Fruit fly (Drosophila melanogaster): ENCODE measurements around the gene CG12522.
A peak's percentile ranks its signal among the peaks of the same experiment; 100 is the strongest.

The CG12522 gene

DNA sequence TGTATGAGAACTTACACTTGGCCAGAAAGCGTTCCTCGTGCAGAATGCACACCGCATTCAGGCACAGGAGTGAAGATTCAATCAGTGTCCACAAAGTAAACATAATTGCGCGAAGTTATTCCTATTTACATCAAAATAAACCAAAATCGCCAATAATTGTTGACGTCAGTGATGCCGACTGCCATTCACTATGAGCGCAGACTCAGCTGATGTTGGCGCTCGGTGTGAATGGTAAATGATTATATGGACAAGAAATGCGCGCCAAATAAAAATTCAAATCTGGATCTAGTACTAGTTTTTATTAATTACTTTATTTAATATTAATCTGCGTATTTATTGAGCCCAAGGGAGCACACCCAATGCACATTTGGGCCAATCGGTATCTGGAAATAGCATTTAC lies 45.6 kb upstream of the CG12522 start, which contains the start of gene CG32069:
TSS of gene CG32069 (minus strand) at position 174 of the 400 bp plus-strand sequence.
- TF ChIP-seq Hr78 (GFP tag; optimal IDR thresholded peaks at IDR 0.05) (no peak), tai (GFP tag; optimal IDR thresholded peaks at IDR 0.05) (no peak), CG9705 (GFP tag; optimal IDR thresholded peaks at IDR 0.05) (no peak), CG32264 (GFP tag; optimal IDR thresholded peaks at IDR 0.05) (no peak), dl (GFP tag; optimal IDR thresholded peaks at IDR 0.05; ENCODE audit: insufficient read depth in 1 of 2, partially characterized antibody in 2 of 2) (no peak), h (GFP tag; optimal IDR thresholded peaks at IDR 0.05) (no peak), Dif (GFP tag; optimal IDR thresholded peaks at IDR 0.05; ENCODE audit: partially characterized antibody) (no peak), HLH106 (tag; optimal IDR thresholded peaks at IDR 0.05) (no peak), Hr83 (GFP tag; optimal IDR thresholded peaks at IDR 0.05; ENCODE audit: poor library complexity, severe bottlenecking) (no peak), rgr (GFP tag; optimal IDR thresholded peaks at IDR 0.05) (no peak), brk (GFP tag; optimal IDR thresholded peaks at IDR 0.05) (no peak), Mio (GFP tag; optimal IDR thresholded peaks at IDR 0.05) (no peak), sv (GFP tag; optimal IDR thresholded peaks at IDR 0.05) (no peak), Abd-B (GFP tag; optimal IDR thresholded peaks at IDR 0.05) (no peak), br (GFP tag; optimal IDR thresholded peaks at IDR 0.05) (no peak), psq (GFP tag; optimal IDR thresholded peaks at IDR 0.05) (no peak)

DNA sequence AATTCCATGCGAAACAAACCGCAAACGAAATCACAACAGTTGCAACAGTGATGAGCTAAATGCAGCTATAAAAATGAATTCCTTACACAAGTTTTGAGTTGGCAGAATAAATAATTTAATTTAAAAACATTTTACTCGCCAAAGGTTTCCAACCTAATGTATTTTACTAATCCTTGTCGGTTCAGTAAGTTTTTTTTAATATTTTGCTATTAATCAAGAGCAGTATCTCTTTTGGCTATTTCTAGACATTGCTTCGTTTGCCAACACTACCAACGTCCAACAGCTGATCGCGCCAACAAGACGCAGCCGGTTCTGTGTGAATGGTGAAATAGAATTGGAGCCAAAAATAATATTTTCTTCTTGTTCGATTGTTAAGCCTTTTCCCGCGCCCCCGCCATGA lies 43.3 kb upstream of the CG12522 start, which contains the start of the genes CG32075, CG45101 and SuUR:
TSS of gene CG32075 (minus strand) at position 253 of the 400 bp plus-strand sequence.
TSS of gene CG45101 (plus strand) at position 303 of the 400 bp plus-strand sequence.
TSS of gene SuUR (plus strand) at position 303 of the 400 bp plus-strand sequence.
- TF ChIP-seq dl (GFP tag; optimal IDR thresholded peaks at IDR 0.05; ENCODE audit: insufficient read depth in 1 of 2, partially characterized antibody in 2 of 2) (no peak), OdsH (GFP tag; optimal IDR thresholded peaks at IDR 0.05) (peak; percentile 87), Hr83 (GFP tag; optimal IDR thresholded peaks at IDR 0.05; ENCODE audit: poor library complexity, severe bottlenecking) (peak; percentile 65), Mio (GFP tag; optimal IDR thresholded peaks at IDR 0.05) (no peak), Myc (optimal IDR thresholded peaks at IDR 0.05) (peak; percentile 98), Rel (GFP tag; optimal IDR thresholded peaks at IDR 0.05) (no peak), Rel (tag; optimal IDR thresholded peaks at IDR 0.05) (peak; percentile 46), sage (GFP tag; optimal IDR thresholded peaks at IDR 0.05) (no peak), h (GFP tag; optimal IDR thresholded peaks at IDR 0.05) (peak; percentile 92), Jra (GFP tag; optimal IDR thresholded peaks at IDR 0.05) (peak; percentile 88), CG9705 (GFP tag; optimal IDR thresholded peaks at IDR 0.05) (peak; percentile 85), fru (GFP tag; optimal IDR thresholded peaks at IDR 0.05) (peak; percentile 85), Hr78 (GFP tag; optimal IDR thresholded peaks at IDR 0.05) (no peak), CG32264 (GFP tag; optimal IDR thresholded peaks at IDR 0.05) (peak; percentile 41), br (GFP tag; optimal IDR thresholded peaks at IDR 0.05) (peak; percentile 85), N (GFP tag; optimal IDR thresholded peaks at IDR 0.05) (no peak), pan (optimal IDR thresholded peaks at IDR 0.05) (no peak), rgr (GFP tag; optimal IDR thresholded peaks at IDR 0.05) (peak; percentile 92), ey (GFP tag; optimal IDR thresholded peaks at IDR 0.05) (peak; percentile 90), lola (GFP tag; optimal IDR thresholded peaks at IDR 0.05) (no peak), GATAd (GFP tag; optimal IDR thresholded peaks at IDR 0.05) (peak; percentile 74), Dfd (GFP tag; optimal IDR thresholded peaks at IDR 0.05) (no peak), Abd-B (GFP tag; optimal IDR thresholded peaks at IDR 0.05) (no peak), dmrt93B (GFP tag; optimal IDR thresholded peaks at IDR 0.05) (no peak), usp (GFP tag; optimal IDR thresholded peaks at IDR 0.05) (no peak), dsf (GFP tag; optimal IDR thresholded peaks at IDR 0.05; ENCODE audit: borderline replicate concordance) (peak; percentile 87), foxo (GFP tag; optimal IDR thresholded peaks at IDR 0.05) (peak; percentile 43 to 90), tai (GFP tag; optimal IDR thresholded peaks at IDR 0.05) (no peak), Sp1 (GFP tag; optimal IDR thresholded peaks at IDR 0.05) (peak; percentile 78), sv (GFP tag; optimal IDR thresholded peaks at IDR 0.05) (peak; percentile 90), HLH106 (tag; optimal IDR thresholded peaks at IDR 0.05) (peak; percentile 89), Dif (GFP tag; optimal IDR thresholded peaks at IDR 0.05; ENCODE audit: partially characterized antibody) (no peak), psq (GFP tag; optimal IDR thresholded peaks at IDR 0.05) (peak; percentile 80), jim (GFP tag; optimal IDR thresholded peaks at IDR 0.05) (no peak), brk (GFP tag; optimal IDR thresholded peaks at IDR 0.05) (no peak), CrebA (GFP tag; optimal IDR thresholded peaks at IDR 0.05; ENCODE audit: borderline replicate concordance) (no peak), woc (GFP tag; optimal IDR thresholded peaks at IDR 0.05) (peak; percentile 94), Hnf4 (GFP tag; optimal IDR thresholded peaks at IDR 0.05) (peak; percentile 93)

Data from whole organism, wandering third instar larva.